Worm (Caenorhabditis elegans): ENCODE measurements around the gene npr-3.

- TF ChIP-seq ets-4 (tag; optimal IDR thresholded peaks at IDR 0.05) (no peak), zip-5 (tag; optimal IDR thresholded peaks at IDR 0.05) (no peak), ceh-19 (GFP tag; optimal IDR thresholded peaks at IDR 0.05) (no peak), fkh-10 (GFP tag; optimal IDR thresholded peaks at IDR 0.05) (no peak), ceh-34 (tag; optimal IDR thresholded peaks at IDR 0.05) (no peak), fax-1 (tag; optimal IDR thresholded peaks at IDR 0.05) (no peak)
Observed at ce11 chrIV:11480027-11480896, 20.5 kb downstream of the npr-3 start, which contains the start of the genes mbf-1 and nse-4.
